Worm (Caenorhabditis elegans) whole organism, mixed stage, embryonic: Measurements from ENCODE around the gene R05G6.4.

Experiments used
- M03D4.4 ChIP-seq: sonication (generic microtip); optimal IDR thresholded peaks from 2 replicates; lab custom pipeline; 2017; ENCODE audit warnings: mild to moderate bottlenecking, missing genetic modification characterization, missing compliant biosample characterization
- blmp-1 ChIP-seq: fragments of 150-350 bp; optimal IDR thresholded peaks from 2 replicates; lab custom pipeline; 2014; ENCODE audit warnings: missing biosample characterization, missing genetic modification characterization
- ceh-39 ChIP-seq: fragments of 150-350 bp; optimal IDR thresholded peaks from 2 replicates; lab custom pipeline; 2014; ENCODE audit warnings: missing biosample characterization, missing genetic modification characterization
- ceh-43 ChIP-seq: fragments of 200-800 bp; sonication (Bioruptor generic); optimal IDR thresholded peaks from 2 replicates; lab custom pipeline; 2018; ENCODE audit warnings: mild to moderate bottlenecking, missing genetic modification characterization, moderate library complexity, missing compliant biosample characterization
- ces-1 ChIP-seq: fragments of 150-350 bp; optimal IDR thresholded peaks from 2 replicates; lab custom pipeline; 2014; ENCODE audit warnings: missing biosample characterization, missing genetic modification reagents, missing genetic modification characterization
- cnd-1 ChIP-seq: fragments of 200-800 bp; sonication (Bioruptor generic); optimal IDR thresholded peaks from 2 replicates; lab custom pipeline; 2018; ENCODE audit warnings: mild to moderate bottlenecking, missing genetic modification characterization, missing compliant biosample characterization
- drap-1 ChIP-seq: fragments of 200-800 bp; sonication (Bioruptor generic); optimal IDR thresholded peaks from 3 replicates; lab custom pipeline; 2018; ENCODE audit warnings: mild to moderate bottlenecking, missing genetic modification characterization, missing compliant biosample characterization
- elt-1 ChIP-seq: sonication (generic microtip); optimal IDR thresholded peaks from 2 replicates; lab custom pipeline; 2017; ENCODE audit warnings: missing genetic modification characterization, mild to moderate bottlenecking, missing compliant biosample characterization, antibody characterized with exemption, moderate library complexity, borderline replicate concordance; ENCODE audit not compliant: insufficient read depth
- elt-3 ChIP-seq: fragments of 150-350 bp; optimal IDR thresholded peaks from 2 replicates; lab custom pipeline; 2014; ENCODE audit warnings: missing biosample characterization, missing genetic modification characterization
- flh-1 ChIP-seq: fragments of 200-800 bp; sonication (Bioruptor generic); optimal IDR thresholded peaks from 2 replicates; lab custom pipeline; 2018; ENCODE audit warnings: mild to moderate bottlenecking, missing genetic modification characterization, moderate library complexity, missing compliant biosample characterization
- ham-2 ChIP-seq: fragments of 200-800 bp; sonication (Bioruptor generic); optimal IDR thresholded peaks from 2 replicates; lab custom pipeline; 2018; ENCODE audit warnings: mild to moderate bottlenecking, missing genetic modification characterization, missing compliant biosample characterization
- hlh-1 ChIP-seq: fragments of 150-350 bp; optimal IDR thresholded peaks from 2 replicates; lab custom pipeline; 2014; ENCODE audit warnings: missing biosample characterization, missing genetic modification reagents, missing genetic modification characterization
- lin-13 ChIP-seq: fragments of 150-350 bp; optimal IDR thresholded peaks from 2 replicates; lab custom pipeline; 2014; ENCODE audit warnings: missing biosample characterization, missing genetic modification characterization
- lin-32 ChIP-seq: fragments of 200-800 bp; sonication (Bioruptor generic); optimal IDR thresholded peaks from 2 replicates; lab custom pipeline; 2018; ENCODE audit warnings: mild to moderate bottlenecking, missing genetic modification characterization, missing compliant biosample characterization
- lsy-2 ChIP-seq: fragments of 150-350 bp; optimal IDR thresholded peaks from 2 replicates; lab custom pipeline; 2014; ENCODE audit warnings: missing biosample characterization, missing genetic modification characterization
- mab-5 ChIP-seq: fragments of 150-350 bp; optimal IDR thresholded peaks from 2 replicates; lab custom pipeline; 2014; ENCODE audit warnings: missing biosample characterization, missing genetic modification characterization
- mls-2 ChIP-seq: sonication (generic microtip); optimal IDR thresholded peaks from 2 replicates; lab custom pipeline; 2016; ENCODE audit warnings: mild to moderate bottlenecking, missing genetic modification characterization, moderate library complexity, missing compliant biosample characterization
- nhr-12 ChIP-seq: fragments of 150-350 bp; optimal IDR thresholded peaks from 2 replicates; lab custom pipeline; 2014; ENCODE audit warnings: missing biosample characterization, missing genetic modification characterization
- nhr-2 ChIP-seq: fragments of 150-350 bp; optimal IDR thresholded peaks from 2 replicates; lab custom pipeline; 2014; ENCODE audit warnings: missing biosample characterization, missing genetic modification characterization
- nhr-237 ChIP-seq: fragments of 150-350 bp; optimal IDR thresholded peaks from 2 replicates; lab custom pipeline; 2014; ENCODE audit warnings: missing biosample characterization, missing genetic modification characterization
- nhr-28 ChIP-seq: fragments of 150-350 bp; optimal IDR thresholded peaks from 2 replicates; lab custom pipeline; 2014; ENCODE audit warnings: missing biosample characterization, missing genetic modification characterization
- nhr-76 ChIP-seq: sonication (generic microtip); optimal IDR thresholded peaks from 2 replicates; lab custom pipeline; 2017; ENCODE audit warnings: missing biosample characterization, missing genetic modification characterization
- pha-4 ChIP-seq: fragments of 150-350 bp; optimal IDR thresholded peaks from 2 replicates; lab custom pipeline; 2018; ENCODE audit warnings: missing biosample characterization, missing genetic modification reagents, missing genetic modification characterization
- sem-2 ChIP-seq: fragments of 200-800 bp; sonication (Bioruptor generic); optimal IDR thresholded peaks from 2 replicates; lab custom pipeline; 2018; ENCODE audit warnings: mild to moderate bottlenecking, missing genetic modification characterization, missing compliant biosample characterization
- snpc-4 ChIP-seq: fragments of 150-350 bp; optimal IDR thresholded peaks from 2 replicates; lab custom pipeline; 2014; ENCODE audit warnings: missing biosample characterization, missing genetic modification characterization
- sptf-1 ChIP-seq: sonication (generic microtip); optimal IDR thresholded peaks from 2 replicates; lab custom pipeline; 2017; ENCODE audit warnings: mild to moderate bottlenecking, missing genetic modification characterization, moderate library complexity, missing compliant biosample characterization
- tbx-8 ChIP-seq: fragments of 200-800 bp; sonication (Bioruptor generic); optimal IDR thresholded peaks from 2 replicates; lab custom pipeline; 2018; ENCODE audit warnings: mild to moderate bottlenecking, missing genetic modification characterization, moderate library complexity, missing compliant biosample characterization
- unc-120 ChIP-seq: sonication (generic microtip); optimal IDR thresholded peaks from 2 replicates; lab custom pipeline; 2017; ENCODE audit warnings: missing genetic modification characterization, missing compliant biosample characterization; ENCODE audit not compliant: poor library complexity, severe bottlenecking
- unc-39 ChIP-seq: fragments of 150-350 bp; optimal IDR thresholded peaks from 2 replicates; lab custom pipeline; 2014; ENCODE audit warnings: missing biosample characterization, missing genetic modification characterization
- unc-62 ChIP-seq: fragments of 150-350 bp; optimal IDR thresholded peaks from 2 replicates; lab custom pipeline; 2014; ENCODE audit warnings: missing biosample characterization, missing genetic modification reagents, missing genetic modification characterization
- zip-8 ChIP-seq: fragments of 150-350 bp; optimal IDR thresholded peaks from 2 replicates; lab custom pipeline; 2014; ENCODE audit warnings: missing biosample characterization, missing genetic modification characterization

The R05G6.4 gene

DNA sequence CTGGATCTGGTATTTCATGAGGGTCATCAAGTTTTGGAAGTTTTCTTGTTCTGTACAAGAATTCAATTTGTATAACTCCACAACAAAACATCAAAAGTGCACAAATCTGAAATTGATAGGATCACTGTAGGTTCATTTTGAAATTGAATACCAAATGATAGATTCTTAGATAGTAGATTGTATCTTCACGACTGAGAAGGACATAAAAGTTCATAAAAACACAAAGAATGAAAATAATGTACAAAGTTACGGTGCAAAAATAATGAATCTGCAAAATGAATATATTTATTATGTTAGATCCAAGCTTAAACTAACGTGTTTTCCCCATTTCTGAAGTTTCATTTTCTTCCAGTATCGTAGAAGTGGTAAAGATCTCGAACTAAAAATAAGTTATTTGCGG is 12.1 kb upstream of the R05G6.4 start:
- no peak for TF ChIP-seq sptf-1 (tag; lab: Kevin White, UChicago)
- no peak for TF ChIP-seq drap-1 (GFP tag; lab: Kevin White, UChicago)
- no peak for TF ChIP-seq mls-2
- TF ChIP-seq nhr-12 = no peak
- TF ChIP-seq nhr-28 (tag; lab: Kevin White, UChicago) = no peak
- TF ChIP-seq sem-2 (GFP tag; lab: Kevin White, UChicago) = no peak
- no peak for TF ChIP-seq ces-1 (GFP tag; lab: Kevin White, UChicago)
- TF ChIP-seq M03D4.4 (tag; lab: Kevin White, UChicago) = no peak
- TF ChIP-seq unc-62 = no peak
- no peak for TF ChIP-seq unc-120
- no peak for TF ChIP-seq tbx-8
- no peak for TF ChIP-seq elt-3 (tag; lab: Kevin White, UChicago)
- no peak for TF ChIP-seq lin-32 (GFP tag; lab: Kevin White, UChicago)
- no peak for TF ChIP-seq lin-13 (tag; lab: Kevin White, UChicago)
- TF ChIP-seq flh-1 (GFP tag; lab: Kevin White, UChicago) = no peak

DNA sequence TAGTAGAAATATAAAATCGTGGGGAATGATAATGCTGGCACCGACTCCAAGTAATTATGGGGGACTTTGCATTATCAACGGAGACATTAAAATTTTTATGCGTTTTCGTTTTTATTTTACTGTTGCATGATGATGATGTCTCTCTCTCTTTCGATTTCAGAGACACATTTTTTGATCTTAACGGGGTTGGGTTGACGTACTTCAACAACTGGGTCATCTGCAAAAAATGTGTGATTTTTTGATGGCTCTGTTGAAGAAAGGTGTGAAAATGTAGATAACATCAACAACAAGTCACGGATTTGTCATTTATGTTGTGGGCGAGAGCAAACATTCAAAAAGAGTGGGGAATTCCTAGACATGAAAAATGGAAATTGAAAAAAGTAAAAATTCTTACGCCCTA is 11.7 kb upstream of the R05G6.4 start, which contains the start of gene F55G1.15:
F55G1.15 (minus strand) TSS at position 101 of the 400 bp plus-strand sequence.
- TF ChIP-seq blmp-1 (tag; lab: Kevin White, UChicago) (no peak), nhr-28 (tag; lab: Kevin White, UChicago) (no peak), nhr-12 (no peak), elt-3 (tag; lab: Kevin White, UChicago) (no peak), lin-32 (GFP tag; lab: Kevin White, UChicago) (no peak), elt-1 (tag; lab: Kevin White, UChicago) (no peak)

DNA sequence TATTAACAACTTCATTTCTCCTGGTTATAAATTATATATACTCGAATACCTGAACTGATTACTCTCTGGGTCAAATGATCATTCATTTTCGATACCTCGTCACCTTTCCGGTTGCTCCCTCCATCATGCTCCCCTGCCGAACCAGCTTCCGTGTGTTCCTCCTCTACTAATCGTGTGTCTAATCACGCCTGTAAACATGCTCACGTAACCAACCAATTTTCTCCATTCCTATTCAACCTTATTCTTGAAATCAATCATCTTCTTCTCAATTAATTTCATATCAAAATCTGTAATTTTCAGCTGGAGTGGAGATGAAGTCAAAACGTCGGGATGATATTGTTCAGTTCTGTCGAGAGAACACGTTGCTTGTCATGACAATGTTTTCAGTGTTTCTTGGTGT is 9.7 kb upstream of the R05G6.4 start, which contains the start of gene glt-6:
glt-6 (plus strand) TSS at position 301 of the 400 bp plus-strand sequence.
- TF ChIP-seq nhr-28 (tag; lab: Kevin White, UChicago) (no peak), mab-5 (no peak), cnd-1 (tag; lab: Kevin White, UChicago) (no peak), nhr-76 (tag; lab: Kevin White, UChicago) (no peak)

DNA sequence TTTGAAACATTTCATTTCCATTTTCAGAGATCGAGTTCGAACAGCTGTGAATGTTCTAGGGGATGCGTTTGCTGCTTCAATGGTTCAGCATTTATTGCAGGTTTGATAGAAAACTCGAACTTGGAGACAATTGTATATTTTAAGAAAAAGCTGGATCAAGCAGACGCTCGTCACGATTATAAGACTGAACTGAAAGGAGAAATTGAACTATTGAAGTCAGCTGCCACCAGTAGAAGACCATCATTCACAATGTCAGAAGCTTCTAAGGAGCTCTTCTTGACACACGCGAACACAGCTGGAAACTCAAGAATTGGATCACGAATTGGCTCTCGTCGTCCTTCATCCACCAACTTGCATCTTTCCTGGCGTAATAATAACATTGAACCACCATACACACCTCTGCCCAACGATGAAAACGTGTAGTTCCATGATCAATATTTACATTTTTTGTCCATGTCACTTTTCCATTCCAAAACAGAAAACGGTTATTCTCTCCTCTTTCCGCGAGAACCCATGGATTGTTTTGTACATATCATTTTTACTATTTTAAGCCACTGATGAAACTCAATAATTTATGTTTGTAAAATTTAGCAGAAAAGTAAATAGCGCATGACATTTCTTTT is 7.1 kb upstream of the R05G6.4 start:
- no peak for TF ChIP-seq zip-8 (tag; lab: Kevin White, UChicago)
- no peak for TF ChIP-seq drap-1 (GFP tag; lab: Kevin White, UChicago)
- no peak for TF ChIP-seq unc-120
- TF ChIP-seq nhr-28 (tag; lab: Kevin White, UChicago) = no peak
- TF ChIP-seq tbx-8 = no peak
- no peak for TF ChIP-seq nhr-237 (tag; lab: Kevin White, UChicago)
- TF ChIP-seq ceh-43 = no peak
- TF ChIP-seq blmp-1 (tag; lab: Kevin White, UChicago) = no peak
- no peak for TF ChIP-seq sem-2 (GFP tag; lab: Kevin White, UChicago)
- no peak for TF ChIP-seq ceh-39
- no peak for TF ChIP-seq pha-4
- TF ChIP-seq unc-39 = no peak
- no peak for TF ChIP-seq hlh-1 (tag; lab: Kevin White, UChicago)
- no peak for TF ChIP-seq lsy-2 (tag; lab: Kevin White, UChicago)

DNA sequence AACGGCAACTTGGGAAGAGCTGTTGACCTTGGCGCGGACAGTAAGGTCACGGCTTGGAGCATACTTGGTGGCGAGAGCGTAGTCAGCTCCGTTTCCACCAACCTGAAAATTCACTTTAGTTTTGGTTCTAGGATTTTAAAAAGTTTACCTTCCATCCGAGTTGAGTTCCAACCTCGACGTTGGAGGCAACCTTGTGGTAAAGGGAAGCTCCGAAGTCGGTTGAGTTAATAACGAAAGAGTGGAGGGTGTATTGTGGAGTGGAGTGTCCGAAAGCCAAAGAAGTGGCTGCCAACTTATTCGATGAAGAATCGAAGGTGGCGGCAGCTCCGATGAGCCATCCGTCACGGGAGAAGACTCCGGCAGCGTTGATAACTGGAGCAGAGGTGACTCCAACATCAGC is 6.3 kb upstream of the R05G6.4 start:
- no peak for TF ChIP-seq tbx-8
- TF ChIP-seq nhr-2 (tag; lab: Kevin White, UChicago) = no peak
- no peak for TF ChIP-seq nhr-237 (tag; lab: Kevin White, UChicago)
- TF ChIP-seq ham-2 (GFP tag; lab: Kevin White, UChicago) = no peak
- no peak for TF ChIP-seq ceh-43
- no peak for TF ChIP-seq elt-3 (tag; lab: Kevin White, UChicago)
- no peak for TF ChIP-seq snpc-4
- TF ChIP-seq pha-4 = no peak
- no peak for TF ChIP-seq sem-2 (GFP tag; lab: Kevin White, UChicago)
